Worm (Caenorhabditis elegans): Measurements from ENCODE around the gene mig-14.

Gene mig-14

DNA sequence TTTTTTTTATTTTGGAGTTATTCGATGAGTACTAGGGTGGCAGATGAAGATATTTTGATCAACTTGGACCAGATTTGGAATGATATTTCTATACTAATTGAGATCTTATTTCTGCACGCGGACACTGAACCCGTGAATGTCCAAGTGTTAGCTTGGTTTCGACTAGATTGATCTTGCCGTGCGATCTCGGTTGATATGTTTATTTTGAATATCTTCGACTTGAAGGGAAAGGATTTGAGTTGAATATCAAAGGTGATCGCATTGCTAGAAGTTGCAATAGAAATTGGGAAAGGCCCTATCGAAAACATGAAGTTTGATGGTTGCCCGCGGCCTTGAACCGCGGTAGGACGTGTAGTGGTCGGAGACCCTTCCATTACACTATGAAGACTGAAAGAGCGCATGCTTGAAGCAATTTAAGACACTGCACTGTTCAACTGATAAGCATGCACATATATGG, 39.3 kb downstream of the mig-14 start:
- TF ChIP-seq hmbx-1 (tag; optimal IDR thresholded peaks at IDR 0.05) (no peak), aly-1 (tag; optimal IDR thresholded peaks at IDR 0.05) (no peak), pes-1 (GFP tag; IDR thresholded peaks at IDR 0.05) (no peak), ets-7 (tag; optimal IDR thresholded peaks at IDR 0.05) (no peak), sea-1 (GFP tag; conservative IDR thresholded peaks at IDR 0.05) (no peak), tbx-11 (GFP tag; IDR thresholded peaks at IDR 0.05) (no peak), scrt-1 (GFP tag; IDR thresholded peaks at IDR 0.05) (no peak), F13C5.2 (tag; optimal IDR thresholded peaks at IDR 0.05) (no peak)

DNA sequence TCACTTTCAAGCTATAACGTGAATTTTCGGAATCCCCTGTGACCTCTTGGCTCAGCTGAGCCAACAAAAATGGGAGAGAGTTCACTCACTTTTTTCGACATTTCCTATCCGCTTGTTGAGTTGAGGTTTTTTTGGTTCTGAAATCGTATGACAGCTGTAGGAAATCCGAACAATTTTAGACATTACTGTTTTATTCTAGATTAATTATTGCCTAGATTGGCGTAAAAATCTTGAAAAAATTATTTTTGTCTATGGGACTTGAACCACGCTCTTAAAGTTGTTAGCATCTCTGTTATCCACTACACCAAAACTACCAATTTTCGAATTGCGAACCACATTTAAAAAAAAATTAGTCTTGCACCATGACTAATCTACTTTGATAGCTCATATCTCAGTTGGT, 42.3 kb downstream of the mig-14 start, which contains the start of gene C01B9.4:
Gene C01B9.4 (minus strand): TSS at position 101 of the 400 bp plus-strand sequence.
- TF ChIP-seq sea-1 (GFP tag; conservative IDR thresholded peaks at IDR 0.05), result no peak
- TF ChIP-seq hnd-1 (tag; optimal IDR thresholded peaks at IDR 0.05), result no peak

DNA sequence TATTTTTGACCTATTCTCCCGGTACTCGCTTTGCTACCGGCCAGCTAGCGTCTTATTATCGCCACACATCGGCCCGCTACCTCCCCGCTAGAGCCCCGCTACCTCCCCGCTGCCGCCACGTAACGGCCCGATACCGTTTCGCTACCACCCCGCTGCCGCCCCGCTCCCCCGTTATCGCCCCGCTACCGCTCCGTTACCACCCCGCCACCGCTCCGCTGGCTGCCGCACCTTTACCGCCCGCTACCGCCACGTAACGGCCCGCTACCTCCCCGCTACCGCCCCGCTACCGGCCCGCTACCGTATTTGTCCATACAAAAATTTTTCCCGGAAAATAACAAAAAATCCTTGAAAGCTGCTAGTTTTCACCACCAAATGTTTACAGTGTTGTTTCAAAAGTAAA, 44.0 kb downstream of the mig-14 start:
- no peak for TF ChIP-seq scrt-1 (GFP tag; IDR thresholded peaks at IDR 0.05)
- TF ChIP-seq hmg-4 (GFP tag; optimal IDR thresholded peaks at IDR 0.05), result peak; percentile 0

DNA sequence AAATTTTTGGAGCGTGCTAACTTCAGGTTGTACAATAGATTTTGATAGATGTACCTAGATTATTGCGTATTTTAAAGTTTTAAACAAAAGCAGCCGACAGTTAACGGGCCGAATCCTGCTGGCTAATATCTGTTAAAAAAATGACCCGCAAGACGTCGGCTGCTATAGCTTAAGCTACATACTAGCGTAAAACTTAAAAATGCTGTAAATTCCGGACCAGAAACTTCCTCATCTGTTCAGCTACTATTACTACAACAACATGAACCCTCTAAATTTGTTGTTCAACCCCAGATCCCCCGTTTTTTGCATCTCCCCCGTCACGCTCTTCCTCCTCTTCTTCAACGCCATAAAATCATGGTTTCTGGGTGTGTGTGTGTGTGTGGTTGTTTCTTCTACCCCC, 45.4 kb downstream of the mig-14 start:
- TF ChIP-seq hmbx-1 (tag; optimal IDR thresholded peaks at IDR 0.05) (no peak), B0310.2 (tag; optimal IDR thresholded peaks at IDR 0.05) (no peak), tbx-37 (GFP tag; conservative IDR thresholded peaks at IDR 0.05) (no peak), pes-1 (GFP tag; IDR thresholded peaks at IDR 0.05) (no peak), hmg-4 (GFP tag; optimal IDR thresholded peaks at IDR 0.05) (no peak)

DNA sequence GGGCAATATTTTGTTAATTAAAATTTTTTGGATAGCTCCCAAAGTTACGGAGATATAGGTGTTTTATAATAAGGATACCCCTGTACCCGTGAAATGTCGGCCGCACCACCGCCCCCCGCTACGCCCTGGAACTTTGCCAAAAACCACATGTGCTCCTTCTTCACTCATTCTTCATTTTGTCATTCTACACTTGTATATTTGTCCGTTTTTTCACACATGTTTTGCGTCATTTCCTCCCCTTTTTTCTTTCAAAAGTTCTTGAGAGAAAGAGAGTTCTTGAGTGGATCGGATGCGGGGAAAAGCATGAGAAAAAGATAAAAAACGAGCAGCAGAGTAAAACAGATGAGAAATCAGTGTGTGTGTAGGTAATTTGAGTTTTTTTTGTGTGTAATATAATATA, 47.3 kb downstream of the mig-14 start:
- TF ChIP-seq F13C5.2 (tag; optimal IDR thresholded peaks at IDR 0.05) (no peak), ceh-36 (tag; optimal IDR thresholded peaks at IDR 0.05) (no peak), flt-1 (GFP tag; IDR thresholded peaks at IDR 0.05) (no peak), scrt-1 (GFP tag; IDR thresholded peaks at IDR 0.05) (no peak), pes-1 (GFP tag; IDR thresholded peaks at IDR 0.05) (no peak), ama-1 (optimal IDR thresholded peaks at IDR 0.05) (no peak), sea-1 (GFP tag; conservative IDR thresholded peaks at IDR 0.05) (no peak), hnd-1 (tag; optimal IDR thresholded peaks at IDR 0.05) (no peak), hmg-4 (GFP tag; optimal IDR thresholded peaks at IDR 0.05) (no peak), ceh-13 (GFP tag; optimal IDR thresholded peaks at IDR 0.05) (no peak), B0310.2 (tag; optimal IDR thresholded peaks at IDR 0.05) (no peak), tbx-11 (GFP tag; IDR thresholded peaks at IDR 0.05) (no peak), tra-4 (tag; optimal IDR thresholded peaks at IDR 0.05) (no peak), hmbx-1 (tag; optimal IDR thresholded peaks at IDR 0.05) (no peak), ets-7 (tag; optimal IDR thresholded peaks at IDR 0.05) (no peak), tbx-37 (GFP tag; conservative IDR thresholded peaks at IDR 0.05) (no peak), aly-1 (tag; optimal IDR thresholded peaks at IDR 0.05) (no peak)

DNA sequence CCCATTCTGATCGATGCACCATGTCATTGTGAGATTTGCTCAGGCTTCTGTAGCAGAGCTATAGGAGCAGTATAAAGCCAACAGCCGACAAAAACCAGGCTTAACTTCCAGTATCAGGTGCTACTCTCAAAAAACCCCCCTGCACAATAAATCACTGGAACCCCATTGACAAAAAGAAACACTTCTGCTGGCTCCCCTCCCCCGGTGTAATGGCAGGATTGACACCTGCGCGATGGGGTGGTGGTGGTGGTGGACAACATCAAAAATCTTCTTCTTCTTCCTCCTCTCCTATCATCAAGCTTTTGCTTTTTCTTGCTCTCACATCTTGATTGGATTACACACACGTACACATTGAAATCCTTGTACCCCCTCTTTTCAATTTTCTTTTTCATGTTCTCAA, 48.2 kb downstream of the mig-14 start:
- TF ChIP-seq ets-7 (tag; optimal IDR thresholded peaks at IDR 0.05), result no peak
- TF ChIP-seq pes-1 (GFP tag; IDR thresholded peaks at IDR 0.05), result no peak
- TF ChIP-seq scrt-1 (GFP tag; IDR thresholded peaks at IDR 0.05), result no peak
- TF ChIP-seq tbx-11 (GFP tag; IDR thresholded peaks at IDR 0.05), result no peak
- no peak for TF ChIP-seq ceh-13 (GFP tag; optimal IDR thresholded peaks at IDR 0.05)
- TF ChIP-seq hmg-4 (GFP tag; optimal IDR thresholded peaks at IDR 0.05), result no peak
- no peak for TF ChIP-seq B0310.2 (tag; optimal IDR thresholded peaks at IDR 0.05)
- no peak for TF ChIP-seq ama-1 (optimal IDR thresholded peaks at IDR 0.05)
- no peak for TF ChIP-seq hmbx-1 (tag; optimal IDR thresholded peaks at IDR 0.05)
- no peak for TF ChIP-seq sea-1 (GFP tag; conservative IDR thresholded peaks at IDR 0.05)
- TF ChIP-seq tra-4 (tag; optimal IDR thresholded peaks at IDR 0.05), result no peak
- TF ChIP-seq F13C5.2 (tag; optimal IDR thresholded peaks at IDR 0.05), result no peak

DNA sequence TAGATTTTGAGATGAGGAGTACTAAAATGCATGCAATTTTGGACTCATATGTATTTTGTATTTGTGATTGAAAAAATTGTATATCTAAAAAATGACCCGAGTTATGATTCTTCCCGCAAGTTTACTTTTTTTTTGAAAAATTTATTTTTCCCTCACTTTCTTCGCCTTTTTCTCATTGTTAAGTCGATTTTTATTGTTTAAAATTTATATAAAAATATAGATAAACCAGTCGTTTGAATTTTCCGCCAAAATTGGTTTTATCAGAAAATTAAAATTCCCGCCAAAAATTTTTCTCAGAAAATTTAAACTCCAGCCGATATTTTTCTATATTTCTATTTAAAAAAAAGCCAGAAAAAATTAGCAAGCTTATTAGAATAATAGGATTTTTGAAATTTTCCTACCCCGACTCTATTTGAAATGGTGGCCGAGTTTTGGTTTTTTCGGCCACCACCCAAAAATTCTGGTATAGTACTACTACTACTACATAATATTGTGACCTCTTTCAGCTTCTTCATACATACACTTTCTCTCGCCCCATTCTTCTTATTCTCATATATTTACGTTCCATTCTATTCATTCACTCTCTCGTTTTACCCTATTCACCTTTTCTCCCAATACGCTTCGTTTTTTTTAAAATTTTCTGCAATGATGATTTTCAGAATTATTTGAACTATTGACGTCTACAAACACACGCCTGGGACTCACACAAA, 50.2 kb downstream of the mig-14 start, which contains the start of gene ZK131.11:
Gene ZK131.11 (plus strand): TSS at position 660 of the 710 bp plus-strand sequence.
- no peak for TF ChIP-seq tbx-11 (GFP tag; IDR thresholded peaks at IDR 0.05)

DNA sequence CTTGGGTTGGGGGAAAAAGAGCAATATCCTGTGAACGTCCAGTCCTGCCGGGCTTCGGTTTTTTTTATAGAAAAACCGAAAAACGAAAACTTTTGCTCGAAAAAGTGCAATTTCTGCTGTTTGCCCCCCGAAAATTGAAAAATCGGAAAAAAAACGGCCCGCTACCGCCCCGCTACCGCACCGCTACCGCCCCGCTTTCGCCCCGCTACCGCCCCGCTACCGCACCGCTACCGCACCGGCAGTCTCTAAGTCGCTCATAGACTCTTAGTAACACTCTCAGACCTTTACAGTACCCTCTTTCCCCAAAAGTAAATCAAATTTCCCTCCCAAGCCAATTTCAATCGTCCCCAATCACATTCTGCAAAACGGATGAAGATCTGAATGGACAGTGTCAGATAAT, 53.6 kb downstream of the mig-14 start:
- TF ChIP-seq tra-4 (tag; optimal IDR thresholded peaks at IDR 0.05) (no peak), flt-1 (GFP tag; IDR thresholded peaks at IDR 0.05) (no peak), B0310.2 (tag; optimal IDR thresholded peaks at IDR 0.05) (no peak), scrt-1 (GFP tag; IDR thresholded peaks at IDR 0.05) (no peak)

DNA sequence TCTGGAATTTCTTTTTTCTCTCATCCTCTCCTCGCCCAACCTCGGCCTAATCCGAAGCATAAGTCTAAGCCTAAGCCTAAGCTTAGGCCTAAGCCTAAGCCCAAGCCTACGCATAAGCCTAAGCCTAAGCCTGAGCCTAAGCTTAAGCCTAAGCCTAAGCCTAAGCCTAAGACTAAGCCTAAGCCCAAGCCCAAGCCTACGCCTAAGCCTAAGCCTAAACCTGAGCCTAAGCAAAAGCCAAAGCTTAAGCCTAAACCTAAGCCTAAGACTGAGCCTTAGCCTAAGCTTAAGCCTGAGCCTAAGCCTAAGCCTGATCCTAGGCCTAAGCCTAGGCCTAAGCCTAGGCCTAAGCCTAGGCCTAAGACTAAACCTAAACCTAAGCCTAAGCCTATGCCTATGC, 54.8 kb downstream of the mig-14 start:
- TF ChIP-seq sea-1 (GFP tag; conservative IDR thresholded peaks at IDR 0.05), result no peak
- TF ChIP-seq ceh-36 (tag; optimal IDR thresholded peaks at IDR 0.05), result peak; percentile 95

Data from whole organism, early embryonic.